Worm (Caenorhabditis elegans) whole organism, mixed stage, embryonic: ENCODE data around the gene Y57G11C.1131.

Experiments
- ceh-83 ChIP-seq: fragments of 200-800 bp; sonication (Bioruptor generic); optimal IDR thresholded peaks from 2 replicates; lab custom pipeline; 2018; ENCODE audit warnings: mild to moderate bottlenecking, missing genetic modification characterization, missing compliant biosample characterization
- mab-5 ChIP-seq: fragments of 150-350 bp; optimal IDR thresholded peaks from 2 replicates; lab custom pipeline; 2014; ENCODE audit warnings: missing biosample characterization, missing genetic modification characterization
- mep-1 ChIP-seq: fragments of 150-350 bp; optimal IDR thresholded peaks from 2 replicates; lab custom pipeline; 2017; ENCODE audit warnings: missing biosample characterization, missing genetic modification reagents, missing genetic modification characterization, inconsistent platforms
- nhr-237 ChIP-seq: fragments of 150-350 bp; optimal IDR thresholded peaks from 2 replicates; lab custom pipeline; 2014; ENCODE audit warnings: missing biosample characterization, missing genetic modification characterization
- sem-2 ChIP-seq: fragments of 200-800 bp; sonication (Bioruptor generic); optimal IDR thresholded peaks from 2 replicates; lab custom pipeline; 2018; ENCODE audit warnings: mild to moderate bottlenecking, missing genetic modification characterization, missing compliant biosample characterization
- zip-8 ChIP-seq: fragments of 150-350 bp; optimal IDR thresholded peaks from 2 replicates; lab custom pipeline; 2014; ENCODE audit warnings: missing biosample characterization, missing genetic modification characterization

- TF ChIP-seq ceh-83 (no peak), mab-5 (tag; lab: Kevin White, UChicago) (no peak), sem-2 (no peak), mep-1 (tag; lab: Kevin White, UChicago) (no peak), nhr-237 (no peak), zip-8 (tag; lab: Kevin White, UChicago) (no peak)
These were observed 40.8 kb upstream of the Y57G11C.1131 start for ce11 chrIV:14891996-14892395.
